Worm (Caenorhabditis elegans): ENCODE measurements around the gene cpsf-2.

- TF ChIP-seq madf-3 (GFP tag; IDR thresholded peaks at IDR 0.05) (no peak), F57C9.4 (tag; optimal IDR thresholded peaks at IDR 0.05) (no peak), snpc-3.4 (tag; optimal IDR thresholded peaks at IDR 0.05) (no peak), F37B4.10 (GFP tag; IDR thresholded peaks at IDR 0.05) (no peak), F22D6.2 (tag; optimal IDR thresholded peaks at IDR 0.05) (no peak), ztf-22 (GFP tag; optimal IDR thresholded peaks at IDR 0.05) (no peak), egl-44 (GFP tag; IDR thresholded peaks at IDR 0.05) (no peak), ama-1 (optimal IDR thresholded peaks at IDR 0.05) (no peak), ama-1 (GFP tag; optimal IDR thresholded peaks at IDR 0.05) (no peak), pha-4 (tag; optimal IDR thresholded peaks at IDR 0.05) (no peak), nhr-90 (tag; optimal IDR thresholded peaks at IDR 0.05) (no peak)
Measured at ce11 chrV:7231524-7231923, 52.6 kb downstream of the cpsf-2 start.
